Fruit fly (Drosophila melanogaster): ENCODE results near the gene D19B.

- TF ChIP-seq CG12768 (GFP tag; optimal IDR thresholded peaks at IDR 0.05) (no peak), ovo (GFP tag; optimal IDR thresholded peaks at IDR 0.05) (no peak), kay (GFP tag; ENCODE audit: borderline replicate concordance) (no peak), pad (GFP tag; optimal IDR thresholded peaks at IDR 0.05) (no peak), CG11617 (GFP tag; optimal IDR thresholded peaks at IDR 0.05) (no peak), cic (GFP tag; optimal IDR thresholded peaks at IDR 0.05) (no peak), CG14711 (tag; optimal IDR thresholded peaks at IDR 0.05) (no peak), Clk (GFP tag; optimal IDR thresholded peaks at IDR 0.05) (no peak), Hr96 (GFP tag; optimal IDR thresholded peaks at IDR 0.05) (no peak)
These were observed 26.2 kb downstream of the D19B start, which contains the start of gene Cpr65Ay for dm6 chr3L:6158530-6158929.
